Fruit fly (Drosophila melanogaster) whole organism, embryonic: ENCODE data around the gene Tpr2.
A peak's percentile ranks its signal among the peaks of the same experiment; 100 is the strongest.

Experiments used
- Asciz ChIP-seq: fragments of 200-800 bp; sonication (Bioruptor generic); optimal IDR thresholded peaks from 2 replicates; lab custom pipeline; 2017; ENCODE audit warnings: missing biosample characterization, mild to moderate bottlenecking, missing genetic modification characterization, missing genetic modification reagents
- Bgb ChIP-seq: fragments of 200-800 bp; sonication (Bioruptor generic); IDR thresholded peaks from 2 replicates; pipeline ENCODE4 v1.3.6; 2022; ENCODE audit warnings: missing biosample characterization, missing genetic modification characterization; ENCODE audit not compliant: partially characterized antibody
- CG11695 ChIP-seq: fragments of 200-800 bp; sonication (Bioruptor generic); IDR thresholded peaks from 3 replicates; pipeline ENCODE4 v1.3.6; 2022; ENCODE audit warnings: missing biosample characterization, missing genetic modification characterization
- CG13287 ChIP-seq: fragments of 200-800 bp; sonication (Bioruptor generic); IDR thresholded peaks from 2 replicates; pipeline ENCODE4 v1.3.6; 2022; ENCODE audit warnings: missing biosample characterization, missing genetic modification characterization; ENCODE audit not compliant: partially characterized antibody
- CG15269 ChIP-seq: fragments of 200-800 bp; sonication (Bioruptor generic); optimal IDR thresholded peaks from 2 replicates; lab custom pipeline; 2018; ENCODE audit warnings: missing biosample characterization, mild to moderate bottlenecking, missing genetic modification characterization, moderate library complexity
- CG1602 ChIP-seq: fragments of 200-800 bp; sonication (Bioruptor generic); optimal IDR thresholded peaks from 3 replicates; lab custom pipeline; 2016; ENCODE audit warnings: missing biosample characterization, missing genetic modification characterization
- CG16779 ChIP-seq: fragments of 200-800 bp; sonication (Bioruptor generic); IDR thresholded peaks from 2 replicates; pipeline ENCODE4 v1.3.6; 2022; ENCODE audit warnings: missing biosample characterization, missing genetic modification characterization
- CG1832 ChIP-seq: fragments of 200-800 bp; sonication (Bioruptor generic); optimal IDR thresholded peaks from 2 replicates; lab custom pipeline; 2017; ENCODE audit warnings: missing biosample characterization, mild to moderate bottlenecking, missing genetic modification characterization, inconsistent platforms
- CG2889 ChIP-seq: fragments of 200-800 bp; sonication (Bioruptor generic); IDR thresholded peaks from 3 replicates; pipeline ENCODE4 v1.3.6; 2022; ENCODE audit warnings: missing biosample characterization, missing genetic modification characterization
- CG31365 ChIP-seq: fragments of 200-800 bp; sonication (Bioruptor generic); optimal IDR thresholded peaks from 2 replicates; lab custom pipeline; 2018; ENCODE audit warnings: missing biosample characterization, mild to moderate bottlenecking, missing genetic modification characterization
- CG34422 ChIP-seq: fragments of 200-800 bp; sonication (Bioruptor generic); IDR thresholded peaks from 3 replicates; pipeline ENCODE4 v1.3.6; 2022; ENCODE audit warnings: missing biosample characterization, missing genetic modification characterization
- CG5953 ChIP-seq: fragments of 200-800 bp; sonication (Bioruptor generic); IDR thresholded peaks from 2 replicates; pipeline ENCODE4 v1.3.6; 2022; ENCODE audit warnings: missing biosample characterization, missing genetic modification characterization
- CG6765 ChIP-seq: fragments of 200-800 bp; sonication (Bioruptor generic); optimal IDR thresholded peaks from 3 replicates; lab custom pipeline; 2017; ENCODE audit warnings: missing biosample characterization, mild to moderate bottlenecking, missing genetic modification characterization
- CG7357 ChIP-seq: fragments of 200-800 bp; sonication (Bioruptor generic); IDR thresholded peaks from 3 replicates; pipeline ENCODE4 v1.3.6; 2022; ENCODE audit warnings: missing biosample characterization, missing genetic modification characterization
- Chrac-16 ChIP-seq: fragments of 200-800 bp; sonication (Bioruptor generic); optimal IDR thresholded peaks from 3 replicates; lab custom pipeline; 2016; ENCODE audit warnings: missing biosample characterization, missing genetic modification characterization
- Dad ChIP-seq: fragments of 200-800 bp; sonication (Bioruptor generic); optimal IDR thresholded peaks from 3 replicates; lab custom pipeline; 2016; ENCODE audit warnings: missing biosample characterization, missing genetic modification characterization
- Deaf1 ChIP-seq: fragments of 200-800 bp; optimal IDR thresholded peaks from 3 replicates; lab custom pipeline; 2019; ENCODE audit warnings: missing biosample characterization, mild to moderate bottlenecking, missing genetic modification characterization, moderate library complexity
- Dip3 ChIP-seq: fragments of 200-800 bp; sonication (Bioruptor generic); optimal IDR thresholded peaks from 3 replicates; lab custom pipeline; 2016; ENCODE audit warnings: missing biosample characterization, missing genetic modification characterization
- Dll ChIP-seq: fragments of 200-800 bp; sonication (Bioruptor generic); IDR thresholded peaks from 4 replicates; pipeline ENCODE4 v1.3.6; 2022; ENCODE audit warnings: missing biosample characterization, missing genetic modification characterization; ENCODE audit not compliant: partially characterized antibody
- Dp ChIP-seq: fragments of 200-800 bp; sonication (Bioruptor generic); optimal IDR thresholded peaks from 2 replicates; lab custom pipeline; 2018; ENCODE audit warnings: missing biosample characterization, mild to moderate bottlenecking, missing genetic modification characterization, moderate library complexity
- Drgx ChIP-seq: fragments of 200-800 bp; sonication (Bioruptor generic); IDR thresholded peaks from 2 replicates; pipeline ENCODE4 v1.3.6; 2022; ENCODE audit warnings: missing biosample characterization, missing genetic modification characterization
- Ets65A ChIP-seq: fragments of 200-800 bp; sonication (Bioruptor generic); peaks from one replicate; lab custom pipeline; 2016; ENCODE audit warnings: missing biosample characterization, missing genetic modification characterization
- Ets97D ChIP-seq: fragments of 200-800 bp; sonication (Bioruptor generic); optimal IDR thresholded peaks from 3 replicates; lab custom pipeline; 2016; ENCODE audit warnings: missing biosample characterization, missing genetic modification characterization
- Fer1 ChIP-seq: fragments of 200-800 bp; sonication (Bioruptor generic); optimal IDR thresholded peaks from 2 replicates; lab custom pipeline; 2017; ENCODE audit warnings: missing biosample characterization, mild to moderate bottlenecking, missing genetic modification characterization
- GATAe ChIP-seq: fragments of 200-800 bp; sonication (Bioruptor generic); conservative IDR thresholded peaks from 2 replicates; pipeline ENCODE4 v1.3.6; 2022; ENCODE audit warnings: missing biosample characterization, missing genetic modification characterization
- H2.0 ChIP-seq: fragments of 200-800 bp; sonication (Bioruptor generic); IDR thresholded peaks from 2 replicates; pipeline ENCODE4 v1.3.6; 2022; ENCODE audit warnings: missing biosample characterization, missing genetic modification characterization
- HHEX ChIP-seq: fragments of 200-800 bp; sonication (Bioruptor generic); optimal IDR thresholded peaks from 3 replicates; lab custom pipeline; 2017; ENCODE audit warnings: missing biosample characterization, mild to moderate bottlenecking, missing genetic modification characterization, missing genetic modification reagents
- HLH3B ChIP-seq: fragments of 200-800 bp; sonication (Bioruptor generic); IDR thresholded peaks from 2 replicates; pipeline ENCODE4 v1.3.6; 2022; ENCODE audit warnings: missing biosample characterization, missing genetic modification characterization
- Lhr ChIP-seq: fragments of 200-800 bp; sonication (Bioruptor generic); optimal IDR thresholded peaks from 3 replicates; lab custom pipeline; 2017; ENCODE audit warnings: mild to moderate bottlenecking, missing biosample characterization, missing genetic modification reagents, missing genetic modification characterization
- Myb ChIP-seq: fragments of 200-800 bp; sonication (Bioruptor generic); optimal IDR thresholded peaks from 2 replicates; lab custom pipeline; 2016; ENCODE audit warnings: missing biosample characterization, missing genetic modification characterization
- Opbp ChIP-seq: fragments of 200-800 bp; sonication (Bioruptor generic); IDR thresholded peaks from 3 replicates; pipeline ENCODE4 v1.3.6; 2022; ENCODE audit warnings: missing biosample characterization, missing genetic modification characterization; ENCODE audit not compliant: partially characterized antibody
- PHDP ChIP-seq: fragments of 200-800 bp; sonication (Bioruptor generic); optimal IDR thresholded peaks from 3 replicates; lab custom pipeline; 2018; ENCODE audit warnings: missing biosample characterization, mild to moderate bottlenecking, missing genetic modification characterization, moderate library complexity
- Six4 ChIP-seq: fragments of 200-800 bp; sonication (Bioruptor generic); optimal IDR thresholded peaks from 2 replicates; lab custom pipeline; 2016; ENCODE audit warnings: missing biosample characterization, missing genetic modification characterization
- Stat92E ChIP-seq, 3 experiments: fragments of >200 bp in 2 of 3; fragments of 200-800 bp in 1 of 3; sonication (Bioruptor generic) in 1 of 3; optimal IDR thresholded peaks; 2 replicates each; lab custom pipeline; 2017 to 2019; ENCODE audit warnings: missing biosample characterization in 3 of 3, missing genetic modification characterization in 3 of 3, mild to moderate bottlenecking in 1 of 3, moderate library complexity in 1 of 3
- Trl ChIP-seq, 3 experiments: fragments of >200 bp in 2 of 3; fragments of 200-800 bp in 1 of 3; sonication (Bioruptor generic) in 1 of 3; optimal IDR thresholded peaks; 2 replicates in 1 of 3; 3 replicates in 2 of 3; lab custom pipeline; 2016 to 2017; ENCODE audit warnings: missing biosample characterization in 1 of 3, missing genetic modification characterization in 1 of 3
- aop ChIP-seq: fragments of 200-800 bp; sonication (Bioruptor generic); IDR thresholded peaks from 2 replicates; pipeline ENCODE4 v1.3.6; 2022; ENCODE audit warnings: missing biosample characterization, missing genetic modification characterization
- bowl ChIP-seq: fragments of 200-800 bp; sonication (Bioruptor generic); IDR thresholded peaks from 2 replicates; pipeline ENCODE4 v1.3.6; 2022; ENCODE audit warnings: missing biosample characterization, missing genetic modification characterization
- ci ChIP-seq: fragments of 200-800 bp; sonication (Bioruptor generic); IDR thresholded peaks from 3 replicates; pipeline ENCODE4 v1.3.6; 2022; ENCODE audit warnings: missing biosample characterization, missing genetic modification characterization
- dmrt11E ChIP-seq: fragments of 200-800 bp; sonication (Bioruptor generic); optimal IDR thresholded peaks from 3 replicates; lab custom pipeline; 2018; ENCODE audit warnings: missing biosample characterization, mild to moderate bottlenecking, missing genetic modification characterization, moderate library complexity
- esg ChIP-seq: fragments of 200-800 bp; sonication (Bioruptor generic); conservative IDR thresholded peaks from 2 replicates; pipeline ENCODE4 v1.3.6; 2022; ENCODE audit warnings: missing biosample characterization, missing genetic modification characterization
- fd102C ChIP-seq: fragments of 200-800 bp; sonication (Bioruptor generic); optimal IDR thresholded peaks from 2 replicates; lab custom pipeline; 2018; ENCODE audit warnings: missing biosample characterization, mild to moderate bottlenecking, missing genetic modification characterization, moderate library complexity
- grn ChIP-seq: fragments of 200-800 bp; sonication (Bioruptor generic); optimal IDR thresholded peaks from 3 replicates; lab custom pipeline; 2017; ENCODE audit warnings: missing biosample characterization, missing genetic modification characterization
- ind ChIP-seq: fragments of 200-800 bp; sonication (Bioruptor generic); optimal IDR thresholded peaks from 3 replicates; lab custom pipeline; 2016; ENCODE audit warnings: missing biosample characterization, missing genetic modification characterization
- knrl ChIP-seq: fragments of 200-800 bp; sonication (Bioruptor generic); IDR thresholded peaks from 3 replicates; pipeline ENCODE4 v1.3.6; 2022; ENCODE audit warnings: missing biosample characterization, missing genetic modification characterization; ENCODE audit not compliant: partially characterized antibody
- mam ChIP-seq: fragments of 200-800 bp; sonication (Bioruptor generic); optimal IDR thresholded peaks from 3 replicates; lab custom pipeline; 2016; ENCODE audit warnings: missing biosample characterization, missing genetic modification characterization
- pnt ChIP-seq: fragments of 200-800 bp; sonication (Bioruptor generic); optimal IDR thresholded peaks from 3 replicates; lab custom pipeline; 2016; ENCODE audit warnings: missing biosample characterization, missing genetic modification characterization
- scrt ChIP-seq: fragments of 200-800 bp; sonication (Bioruptor generic); optimal IDR thresholded peaks from 2 replicates; lab custom pipeline; 2018; ENCODE audit warnings: missing biosample characterization, mild to moderate bottlenecking, missing genetic modification characterization, moderate library complexity
- sna ChIP-seq: fragments of 200-800 bp; sonication (Bioruptor generic); IDR thresholded peaks from 2 replicates; pipeline ENCODE4 v1.3.6; 2022; ENCODE audit warnings: missing biosample characterization, missing genetic modification characterization; ENCODE audit not compliant: partially characterized antibody
- toy ChIP-seq: fragments of 200-800 bp; sonication (Bioruptor generic); IDR thresholded peaks from 2 replicates; pipeline ENCODE4 v1.3.6; 2022; ENCODE audit warnings: missing biosample characterization, missing genetic modification characterization
- trem ChIP-seq: fragments of 200-800 bp; optimal IDR thresholded peaks from 3 replicates; lab custom pipeline; 2019; ENCODE audit warnings: missing biosample characterization, mild to moderate bottlenecking, missing genetic modification characterization, moderate library complexity

The Tpr2 gene

dm6 chr2L:16526015-16526518 lies 34.7 kb downstream of the Tpr2 start (continued):
- TF ChIP-seq CG2889 (GFP tag; lab: Robert Waterston, UW) (no peak), knrl (GFP tag; lab: Robert Waterston, UW) (no peak; the same call in 2 of the 3 replicates), bowl (peak; percentile 6; the same call in 1 of the 2 replicates), CG34422 (GFP tag; lab: Robert Waterston, UW) (0 out of 3 replicates have a peak, but pooled peaks have one; percentile 17), Fer1 (GFP tag; lab: Kevin White, UChicago) (peak; percentile 49), Drgx (GFP tag; lab: Robert Waterston, UW) (peak; percentile 87), Stat92E (GFP tag; optimal IDR thresholded peaks at IDR 0.05; lab: Kevin White, UChicago) (peak in 2 of 3 experiments; percentile 88 to 100), Lhr (GFP tag; lab: Kevin White, UChicago) (no peak), CG6765 (GFP tag; lab: Kevin White, UChicago) (no peak), Dad (no peak), Opbp (no peak), Chrac-16 (no peak), Dip3 (GFP tag; lab: Kevin White, UChicago) (no peak), CG1832 (GFP tag; lab: Kevin White, UChicago) (peak; percentile 66), Dp (no peak), Six4 (GFP tag; lab: Kevin White, UChicago) (no peak), grn (GFP tag; lab: Kevin White, UChicago) (peak; percentile 11), CG5953 (GFP tag; lab: Robert Waterston, UW) (no peak), Asciz (GFP tag; lab: Kevin White, UChicago) (no peak), CG11695 (GFP tag; lab: Robert Waterston, UW) (peak; percentile 38; the same call in 1 of the 3 replicates), Trl (optimal IDR thresholded peaks at IDR 0.05; lab: Kevin White, UChicago) (peak; percentile 96 to 99), Trl (GFP tag; optimal IDR thresholded peaks at IDR 0.05; lab: Kevin White, UChicago) (peak; percentile 27), HLH3B (GFP tag; lab: Robert Waterston, UW) (no peak), trem (tag; lab: Kevin White, UChicago) (no peak), Ets65A (GFP tag; lab: Kevin White, UChicago) (no peak), aop (GFP tag; lab: Robert Waterston, UW) (no peak), fd102C (GFP tag; lab: Kevin White, UChicago) (no peak), CG13287 (GFP tag; lab: Robert Waterston, UW) (peak; percentile 46; the same call in 1 of the 2 replicates), esg (GFP tag; lab: Robert Waterston, UW) (no peak), scrt (GFP tag; lab: Kevin White, UChicago) (no peak), Myb (no peak), Deaf1 (tag; lab: Kevin White, UChicago) (peak; percentile 73), Ets97D (GFP tag; lab: Kevin White, UChicago) (no peak), mam (GFP tag; lab: Kevin White, UChicago) (no peak), PHDP (peak; percentile 15), dmrt11E (tag; lab: Kevin White, UChicago) (no peak), HHEX (GFP tag; lab: Kevin White, UChicago) (peak; percentile 32), ci (GFP tag; lab: Robert Waterston, UW) (peak; percentile 74), Dll (no peak; the same call in 3 of the 4 replicates), CG7357 (no peak), H2.0 (no peak), CG31365 (tag; lab: Kevin White, UChicago) (peak; percentile 23), pnt (no peak), CG16779 (GFP tag; lab: Robert Waterston, UW) (no peak), sna (0 out of 2 replicates have a peak, but pooled peaks have one; percentile 31), Bgb (GFP tag; lab: Robert Waterston, UW) (peak; percentile 67), CG1602 (GFP tag; lab: Kevin White, UChicago) (no peak), toy (no peak), CG15269 (tag; lab: Kevin White, UChicago) (peak; percentile 41), GATAe (GFP tag; lab: Robert Waterston, UW) (no peak), ind (no peak)
